Fruit fly (Drosophila melanogaster): Measurements from ENCODE around the gene CG14829.

The CG14829 gene

DNA sequence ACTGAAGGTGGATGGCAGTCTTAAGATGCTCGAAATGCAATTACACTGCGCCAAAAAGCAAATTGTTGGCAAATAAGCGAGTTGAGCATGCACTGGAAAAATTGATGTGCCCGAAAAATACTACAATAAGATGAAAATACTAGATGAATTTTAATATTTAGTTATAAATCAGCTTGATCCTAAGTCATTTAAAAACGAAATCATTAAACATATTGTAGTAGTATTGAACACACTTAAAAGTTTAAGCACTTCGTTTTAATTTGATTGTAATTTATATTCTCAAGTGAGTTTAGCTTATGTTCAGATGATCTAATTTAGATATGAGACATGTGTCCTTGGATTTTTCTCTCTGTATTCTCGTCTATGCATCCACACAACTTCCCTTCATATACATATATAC is 24.5 kb upstream of the CG14829 start (continued):
- TF ChIP-seq gro (GFP tag; optimal IDR thresholded peaks at IDR 0.05) (no peak), zen2 (GFP tag; IDR thresholded peaks at IDR 0.05; ENCODE audit: partially characterized antibody) (no peak), Sry-β (GFP tag; optimal IDR thresholded peaks at IDR 0.05) (no peak), lola (GFP tag; optimal IDR thresholded peaks at IDR 0.05) (no peak), CG8924 (tag; optimal IDR thresholded peaks at IDR 0.05) (no peak), HmgZ (tag; optimal IDR thresholded peaks at IDR 0.05) (no peak), ttk (GFP tag; IDR thresholded peaks at IDR 0.05) (peak; percentile 38; the same call in 1 of the 2 replicates), CG13775 (GFP tag; optimal IDR thresholded peaks at IDR 0.05) (no peak), ind (GFP tag; optimal IDR thresholded peaks at IDR 0.05) (peak; percentile 17), dmrt99B (tag; optimal IDR thresholded peaks at IDR 0.05) (peak; percentile 74), dimm (GFP tag; IDR thresholded peaks at IDR 0.05) (no peak), dysf (GFP tag; IDR thresholded peaks at IDR 0.05) (peak; percentile 51; the same call in 2 of the 3 replicates), lilli (GFP tag; optimal IDR thresholded peaks at IDR 0.05) (no peak), CG10366 (GFP tag; IDR thresholded peaks at IDR 0.05) (no peak), unpg (GFP tag; optimal IDR thresholded peaks at IDR 0.05) (peak; percentile 11), btn (GFP tag; optimal IDR thresholded peaks at IDR 0.05) (no peak), phol (tag; optimal IDR thresholded peaks at IDR 0.05) (peak; percentile 50), CG3407 (GFP tag; optimal IDR thresholded peaks at IDR 0.05) (no peak), CG34422 (GFP tag; IDR thresholded peaks at IDR 0.05) (no peak), ro (GFP tag; IDR thresholded peaks at IDR 0.05) (no peak), onecut (GFP tag; IDR thresholded peaks at IDR 0.05) (no peak), wek (GFP tag; optimal IDR thresholded peaks at IDR 0.05) (no peak), Blimp-1 (GFP tag; optimal IDR thresholded peaks at IDR 0.05) (peak; percentile 0), Oaz (GFP tag; IDR thresholded peaks at IDR 0.05) (no peak), Hr3 (GFP tag; optimal IDR thresholded peaks at IDR 0.05) (no peak), CG5245 (GFP tag; optimal IDR thresholded peaks at IDR 0.05) (no peak), CG7271 (tag; optimal IDR thresholded peaks at IDR 0.05) (no peak), pfk (GFP tag; optimal IDR thresholded peaks at IDR 0.05) (no peak), pho (GFP tag; optimal IDR thresholded peaks at IDR 0.05) (no peak), Deaf1 (tag; optimal IDR thresholded peaks at IDR 0.05) (no peak), pzg (GFP tag; optimal IDR thresholded peaks at IDR 0.05) (no peak), CG18262 (tag; optimal IDR thresholded peaks at IDR 0.05) (peak; percentile 46), gem (tag; optimal IDR thresholded peaks at IDR 0.05) (peak; percentile 48), Ets97D (GFP tag; optimal IDR thresholded peaks at IDR 0.05) (no peak), CG17829 (tag; optimal IDR thresholded peaks at IDR 0.05) (peak; percentile 42), CG13624 (GFP tag; optimal IDR thresholded peaks at IDR 0.05) (no peak), Hey (tag; optimal IDR thresholded peaks at IDR 0.05) (no peak), CG11093 (GFP tag; IDR thresholded peaks at IDR 0.05) (no peak), fd64A (GFP tag; optimal IDR thresholded peaks at IDR 0.05) (no peak), CG10209 (GFP tag; optimal IDR thresholded peaks at IDR 0.05) (no peak), az2 (GFP tag; optimal IDR thresholded peaks at IDR 0.05) (no peak), otp (GFP tag; IDR thresholded peaks at IDR 0.05) (no peak), HLH3B (GFP tag; IDR thresholded peaks at IDR 0.05) (0 out of 2 replicates have a peak, but pooled peaks have one; percentile 7), Meics (GFP tag; optimal IDR thresholded peaks at IDR 0.05) (peak; percentile 47), H15 (GFP tag; IDR thresholded peaks at IDR 0.05) (no peak), Xrp1 (GFP tag; IDR thresholded peaks at IDR 0.05) (peak; percentile 7; the same call in 1 of the 2 replicates), Sox100B (GFP tag; optimal IDR thresholded peaks at IDR 0.05) (peak; percentile 45), Scr (GFP tag; IDR thresholded peaks at IDR 0.05; ENCODE audit: partially characterized antibody) (no peak), bowl (GFP tag; IDR thresholded peaks at IDR 0.05) (no peak), dan (GFP tag; IDR thresholded peaks at IDR 0.05) (no peak), CG1602 (GFP tag; optimal IDR thresholded peaks at IDR 0.05) (no peak)
